Fruit fly (Drosophila melanogaster) whole organism, embryonic: ENCODE results near the gene lute.

Experiments
- BEAF-32 ChIP-seq: fragments of 200-800 bp; sonication (Bioruptor generic); optimal IDR thresholded peaks from 3 replicates; lab custom pipeline; 2017; ENCODE audit warnings: missing biosample characterization, missing genetic modification characterization, mild to moderate bottlenecking, moderate library complexity, missing genetic modification reagents
- CG17328 ChIP-seq: fragments of 200-800 bp; sonication (Bioruptor generic); IDR thresholded peaks from 2 replicates; pipeline ENCODE4 v1.3.6; 2022; ENCODE audit warnings: missing biosample characterization, missing genetic modification characterization
- CG8478 ChIP-seq: fragments of >200 bp; optimal IDR thresholded peaks from 2 replicates; lab custom pipeline; 2018
- CG8944 ChIP-seq: fragments of 200-800 bp; sonication (Bioruptor generic); optimal IDR thresholded peaks from 3 replicates; lab custom pipeline; 2016; ENCODE audit warnings: missing biosample characterization, missing genetic modification characterization
- E2f1 ChIP-seq: fragments of 200-800 bp; sonication (Bioruptor generic); IDR thresholded peaks from 2 replicates; pipeline ENCODE4 v1.3.6; 2022; ENCODE audit warnings: missing biosample characterization, missing genetic modification characterization
- HLH3B ChIP-seq: fragments of 200-800 bp; sonication (Bioruptor generic); IDR thresholded peaks from 2 replicates; pipeline ENCODE4 v1.3.6; 2022; ENCODE audit warnings: missing biosample characterization, missing genetic modification characterization
- Med ChIP-seq: fragments of 200-800 bp; sonication (Bioruptor generic); peaks from one replicate; lab custom pipeline; 2016; ENCODE audit warnings: missing biosample characterization, missing genetic modification characterization, mild to moderate bottlenecking, inconsistent platforms, moderate library complexity
- NC2β ChIP-seq: fragments of 200-800 bp; sonication (Bioruptor generic); optimal IDR thresholded peaks from 2 replicates; lab custom pipeline; 2016; ENCODE audit warnings: missing biosample characterization, missing genetic modification characterization
- bigmax ChIP-seq: fragments of 200-800 bp; sonication (Bioruptor generic); optimal IDR thresholded peaks from 2 replicates; lab custom pipeline; 2018; ENCODE audit warnings: missing biosample characterization, mild to moderate bottlenecking, missing genetic modification characterization
- cato ChIP-seq: fragments of 200-800 bp; sonication (Bioruptor generic); optimal IDR thresholded peaks from 2 replicates; lab custom pipeline; 2016; ENCODE audit warnings: missing biosample characterization, missing genetic modification characterization, borderline replicate concordance
- hth ChIP-seq: fragments of >200 bp; optimal IDR thresholded peaks from 2 replicates; lab custom pipeline; 2017; ENCODE audit warnings: inconsistent platforms
- sc ChIP-seq, 3 experiments: fragments of >200 bp in 2 of 3; fragments of 200-800 bp in 1 of 3; sonication (Bioruptor generic) in 1 of 3; optimal IDR thresholded peaks; 2 replicates in 2 of 3; 3 replicates in 1 of 3; lab custom pipeline; 2017; ENCODE audit warnings: mild to moderate bottlenecking in 1 of 3, missing biosample characterization in 1 of 3, missing genetic modification characterization in 1 of 3, missing genetic modification reagents in 1 of 3
- sob ChIP-seq: fragments of 200-800 bp; sonication (Bioruptor generic); IDR thresholded peaks from 2 replicates; pipeline ENCODE4 v1.3.6; 2022; ENCODE audit warnings: missing biosample characterization, missing genetic modification characterization
- ssp ChIP-seq: fragments of 200-800 bp; sonication (Bioruptor generic); IDR thresholded peaks from 2 replicates; pipeline ENCODE4 v1.3.6; 2022; ENCODE audit warnings: missing biosample characterization, missing genetic modification characterization

- no peak for TF ChIP-seq CG8944 (GFP tag; lab: Kevin White, UChicago)
- no peak for TF ChIP-seq bigmax
- no peak for TF ChIP-seq Med
- no peak for TF ChIP-seq hth (lab: Kevin White, UChicago)
- no peak for TF ChIP-seq BEAF-32 (GFP tag; lab: Kevin White, UChicago)
- no peak for TF ChIP-seq sob (GFP tag; lab: Robert Waterston, UW)
- no peak for TF ChIP-seq ssp (GFP tag; lab: Robert Waterston, UW)
- TF ChIP-seq sc (optimal IDR thresholded peaks at IDR 0.05; lab: Kevin White, UChicago): no peak
- TF ChIP-seq sc (GFP tag; optimal IDR thresholded peaks at IDR 0.05; lab: Kevin White, UChicago): no peak
- no peak for TF ChIP-seq CG8478 (lab: Kevin White, UChicago)
- no peak for TF ChIP-seq NC2β (GFP tag; lab: Kevin White, UChicago)
- TF ChIP-seq E2f1 (GFP tag; lab: Robert Waterston, UW): no peak
- no peak for TF ChIP-seq cato (GFP tag; lab: Kevin White, UChicago)
- TF ChIP-seq CG17328 (GFP tag; lab: Robert Waterston, UW): no peak
- no peak for TF ChIP-seq HLH3B (GFP tag; lab: Robert Waterston, UW)
Measured at dm6 chr3R:17418459-17418858, 38.7 kb downstream of the lute start, which contains the start of gene CG42834.
